Fruit fly (Drosophila melanogaster): ENCODE data around the gene Ada1-2.
A peak's percentile ranks its signal among the peaks of the same experiment; 100 is the strongest.

The Ada1-2 gene

DNA sequence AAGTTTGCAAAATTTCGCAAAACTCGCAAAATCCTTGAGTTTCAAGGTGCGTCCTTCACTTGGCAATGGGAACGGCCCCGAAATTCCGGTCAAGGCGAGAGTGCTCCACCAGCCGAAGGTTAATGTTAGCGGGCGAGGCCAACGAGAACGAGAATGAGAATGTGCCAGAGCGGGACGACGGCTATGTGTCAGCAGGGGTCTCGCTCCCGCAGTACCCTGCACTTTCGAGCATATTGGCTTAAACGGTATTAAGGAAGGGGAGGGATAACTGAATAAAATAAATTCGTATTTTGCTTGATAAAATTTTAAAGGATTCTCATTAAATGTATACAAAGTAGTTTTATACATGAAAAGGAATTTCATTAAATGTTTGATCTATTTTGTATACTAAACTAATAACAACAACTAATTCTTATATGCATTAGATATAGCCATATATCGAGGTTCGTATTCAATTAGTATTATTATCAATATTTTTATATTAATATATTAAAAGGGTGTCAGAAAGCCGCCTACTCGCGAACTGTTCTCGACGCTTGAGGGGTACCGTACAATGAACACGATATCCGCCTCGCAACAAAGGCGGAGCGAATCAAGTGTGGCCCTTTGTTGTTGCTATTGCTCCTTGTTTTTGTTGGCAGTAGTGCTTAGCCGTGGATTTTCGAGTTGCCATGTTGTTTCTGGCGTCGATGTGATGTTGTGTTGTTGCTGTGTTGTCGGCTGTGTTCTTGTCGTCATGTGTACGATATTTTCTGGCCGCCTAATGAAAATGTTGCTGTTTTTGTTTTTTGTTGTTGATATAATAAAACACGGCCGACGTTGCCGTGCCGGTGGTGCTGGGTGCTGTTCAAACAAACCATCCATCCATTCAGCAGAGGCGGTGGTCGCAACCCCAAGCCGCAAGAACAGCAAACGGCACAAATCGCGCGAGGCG, 14.0 kb downstream of the Ada1-2 start (continued):
- TF ChIP-seq pdm3 (GFP tag; optimal IDR thresholded peaks at IDR 0.05) (peak; percentile 78), CG7368 (GFP tag; optimal IDR thresholded peaks at IDR 0.05) (peak; percentile 81), CG3032 (tag; optimal IDR thresholded peaks at IDR 0.05) (peak; percentile 95), CG6276 (GFP tag; optimal IDR thresholded peaks at IDR 0.05) (peak; percentile 83), topi (GFP tag; optimal IDR thresholded peaks at IDR 0.05) (peak; percentile 79), fd85E (GFP tag; optimal IDR thresholded peaks at IDR 0.05) (peak; percentile 14), CG6808 (GFP tag; optimal IDR thresholded peaks at IDR 0.05) (peak; percentile 93), CG11762 (GFP tag; optimal IDR thresholded peaks at IDR 0.05; ENCODE audit: insufficient read depth) (peak; percentile 84), CG16779 (tag; optimal IDR thresholded peaks at IDR 0.05) (peak; percentile 88), CG6854 (GFP tag; optimal IDR thresholded peaks at IDR 0.05) (no peak), spab (GFP tag; optimal IDR thresholded peaks at IDR 0.05) (peak; percentile 90), dac (GFP tag; optimal IDR thresholded peaks at IDR 0.05) (peak; percentile 57), CG1621 (tag; optimal IDR thresholded peaks at IDR 0.05) (no peak), Hr38 (GFP tag; optimal IDR thresholded peaks at IDR 0.05) (no peak), lz (GFP tag; optimal IDR thresholded peaks at IDR 0.05) (peak; percentile 77), CG8119 (GFP tag; IDR thresholded peaks at IDR 0.05) (no peak), CG31627 (GFP tag; optimal IDR thresholded peaks at IDR 0.05) (peak; percentile 75), CG34406 (GFP tag; optimal IDR thresholded peaks at IDR 0.05) (peak; percentile 91), Eip78C (GFP tag) (peak; percentile 96), fkh (GFP tag; optimal IDR thresholded peaks at IDR 0.05) (peak; percentile 97), OdsH (GFP tag; optimal IDR thresholded peaks at IDR 0.05) (peak; percentile 90), CG8319 (GFP tag; optimal IDR thresholded peaks at IDR 0.05) (peak; percentile 76), Sox15 (GFP tag; optimal IDR thresholded peaks at IDR 0.05) (peak; percentile 78), Ets21C (GFP tag; optimal IDR thresholded peaks at IDR 0.05) (peak; percentile 59), Met (GFP tag; optimal IDR thresholded peaks at IDR 0.05) (peak; percentile 74), CG8632 (GFP tag; optimal IDR thresholded peaks at IDR 0.05) (peak; percentile 92), Blimp-1 (GFP tag; optimal IDR thresholded peaks at IDR 0.05) (peak; percentile 97), CG10669 (GFP tag; optimal IDR thresholded peaks at IDR 0.05) (peak; percentile 86), Eip93F (GFP tag; optimal IDR thresholded peaks at IDR 0.05) (no peak), svp (GFP tag) (peak; percentile 98), achi (GFP tag; optimal IDR thresholded peaks at IDR 0.05) (peak; percentile 89), CG3919 (GFP tag; optimal IDR thresholded peaks at IDR 0.05) (peak; percentile 83), esn (GFP tag; optimal IDR thresholded peaks at IDR 0.05) (peak; percentile 87), Hr39 (GFP tag; optimal IDR thresholded peaks at IDR 0.05) (peak; percentile 70), cyc (GFP tag; optimal IDR thresholded peaks at IDR 0.05) (peak; percentile 82), CG4318 (GFP tag; optimal IDR thresholded peaks at IDR 0.05) (peak; percentile 86), Ets96B (tag; optimal IDR thresholded peaks at IDR 0.05) (peak; percentile 95), CG9139 (GFP tag; optimal IDR thresholded peaks at IDR 0.05) (peak; percentile 87)

DNA sequence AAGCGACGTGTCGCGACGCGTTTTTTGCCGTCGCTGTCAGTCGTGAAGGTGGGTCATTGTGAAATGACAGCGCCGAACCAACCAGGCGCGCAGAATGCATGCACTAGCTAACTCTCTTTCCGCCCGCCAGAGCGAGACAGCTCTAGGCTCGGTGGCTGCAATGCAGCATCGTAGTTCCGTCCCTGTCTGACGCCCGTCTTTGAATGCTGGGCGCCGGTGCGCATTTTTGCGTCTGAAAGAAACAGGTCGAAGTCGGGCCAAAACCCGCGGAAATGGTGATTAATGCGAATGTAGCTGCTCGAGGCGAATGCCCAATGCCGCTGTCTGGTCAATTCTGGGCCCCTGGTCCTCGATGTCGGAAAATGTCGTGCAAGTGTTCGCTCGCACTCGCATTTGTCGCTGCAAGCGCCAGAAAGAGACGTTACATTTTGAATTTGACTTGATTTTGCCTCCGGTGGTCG, 14.7 kb downstream of the Ada1-2 start:
- TF ChIP-seq CG6808 (GFP tag; optimal IDR thresholded peaks at IDR 0.05) (peak; percentile 82), CG10631 (GFP tag; optimal IDR thresholded peaks at IDR 0.05) (no peak), Gug (GFP tag; IDR thresholded peaks at IDR 0.05) (no peak), Met (GFP tag; optimal IDR thresholded peaks at IDR 0.05) (peak; percentile 57), Blimp-1 (GFP tag; optimal IDR thresholded peaks at IDR 0.05) (peak; percentile 53), CG8119 (GFP tag; IDR thresholded peaks at IDR 0.05) (no peak), CG31627 (GFP tag; optimal IDR thresholded peaks at IDR 0.05) (peak; percentile 23), CG15336 (GFP tag; IDR thresholded peaks at IDR 0.05) (no peak), Sox14 (GFP tag; optimal IDR thresholded peaks at IDR 0.05) (peak; percentile 80), Lpt (GFP tag; optimal IDR thresholded peaks at IDR 0.05) (peak; percentile 91), eg (GFP tag; IDR thresholded peaks at IDR 0.05) (no peak), topi (GFP tag; optimal IDR thresholded peaks at IDR 0.05) (peak; percentile 76), CG9139 (GFP tag; optimal IDR thresholded peaks at IDR 0.05) (peak; percentile 70), Ets96B (tag; optimal IDR thresholded peaks at IDR 0.05) (peak; percentile 61), CG8632 (GFP tag; optimal IDR thresholded peaks at IDR 0.05) (peak; percentile 7), Ets21C (GFP tag; optimal IDR thresholded peaks at IDR 0.05) (peak; percentile 18), Eip78C (GFP tag) (peak; percentile 91), CG8319 (GFP tag; optimal IDR thresholded peaks at IDR 0.05) (peak; percentile 60), CG34406 (GFP tag; optimal IDR thresholded peaks at IDR 0.05) (peak; percentile 31), Smox (GFP tag; optimal IDR thresholded peaks at IDR 0.05) (peak; percentile 66), dac (GFP tag; optimal IDR thresholded peaks at IDR 0.05) (peak; percentile 42), esn (GFP tag; optimal IDR thresholded peaks at IDR 0.05) (peak; percentile 53), CG11762 (GFP tag; optimal IDR thresholded peaks at IDR 0.05; ENCODE audit: insufficient read depth) (no peak), Sox102F (GFP tag; optimal IDR thresholded peaks at IDR 0.05) (peak; percentile 68), Sox15 (GFP tag; optimal IDR thresholded peaks at IDR 0.05) (no peak), CG3032 (tag; optimal IDR thresholded peaks at IDR 0.05) (peak; percentile 66), CG16779 (tag; optimal IDR thresholded peaks at IDR 0.05) (peak; percentile 54)
